Fruit fly (Drosophila melanogaster): ENCODE data around the gene wts.

Gene wts

dm6 chr3R:30796715-30797114 is 9.7 kb downstream of the wts start (continued):
- TF ChIP-seq BEAF-32 (GFP tag; optimal IDR thresholded peaks at IDR 0.05): no peak
- TF ChIP-seq slou (GFP tag; optimal IDR thresholded peaks at IDR 0.05): peak; percentile 5
- peak; percentile 8 for TF ChIP-seq CG9876 (GFP tag; optimal IDR thresholded peaks at IDR 0.05)
- TF ChIP-seq bigmax (GFP tag; optimal IDR thresholded peaks at IDR 0.05): no peak
- TF ChIP-seq NfI (GFP tag; optimal IDR thresholded peaks at IDR 0.05): peak; percentile 73
- no peak for TF ChIP-seq Dip2 (GFP tag; IDR thresholded peaks at IDR 0.05)
- peak; percentile 57 for TF ChIP-seq dmrt99B (tag; optimal IDR thresholded peaks at IDR 0.05)
- TF ChIP-seq Dfd (GFP tag; optimal IDR thresholded peaks at IDR 0.05): no peak
- peak; percentile 70 for TF ChIP-seq CG2120 (GFP tag; optimal IDR thresholded peaks at IDR 0.05)
- TF ChIP-seq CG3065 (GFP tag; optimal IDR thresholded peaks at IDR 0.05): no peak
- TF ChIP-seq CG9609 (GFP tag; optimal IDR thresholded peaks at IDR 0.05): peak; percentile 60
- peak; percentile 81 for TF ChIP-seq CG32532 (GFP tag; IDR thresholded peaks at IDR 0.05)
- peak; percentile 39 for TF ChIP-seq CG17359 (tag; optimal IDR thresholded peaks at IDR 0.05)
- peak; percentile 87 for TF ChIP-seq sens (GFP tag)
- TF ChIP-seq CG5180 (GFP tag; optimal IDR thresholded peaks at IDR 0.05): peak; percentile 5
- TF ChIP-seq cwo (GFP tag; optimal IDR thresholded peaks at IDR 0.05): peak; percentile 36
- peak; percentile 71 for TF ChIP-seq lilli (GFP tag; optimal IDR thresholded peaks at IDR 0.05)
- peak; percentile 72 for TF ChIP-seq mam (GFP tag; optimal IDR thresholded peaks at IDR 0.05)
- TF ChIP-seq CG10366 (GFP tag; IDR thresholded peaks at IDR 0.05): peak; percentile 77
- TF ChIP-seq CG4707 (GFP tag; optimal IDR thresholded peaks at IDR 0.05): peak; percentile 42
- 0 out of 3 replicates have a peak, but pooled peaks have one; percentile 42 for TF ChIP-seq CG2199 (GFP tag; IDR thresholded peaks at IDR 0.05)
- no peak for TF ChIP-seq Atf3 (GFP tag; optimal IDR thresholded peaks at IDR 0.05)
- peak; percentile 66 for TF ChIP-seq Sox102F (GFP tag; optimal IDR thresholded peaks at IDR 0.05)
- TF ChIP-seq CG3838 (GFP tag; optimal IDR thresholded peaks at IDR 0.05): no peak
- peak; percentile 63; the same call in 2 of the 3 replicates for TF ChIP-seq CG7357 (GFP tag; IDR thresholded peaks at IDR 0.05)
- peak; percentile 45 for TF ChIP-seq dmrt11E (tag; optimal IDR thresholded peaks at IDR 0.05)
- peak; percentile 61; the same call in 1 of the 3 replicates for TF ChIP-seq CG2889 (GFP tag; IDR thresholded peaks at IDR 0.05)
- no peak for TF ChIP-seq ham (GFP tag; IDR thresholded peaks at IDR 0.05)
- peak; percentile 54 for TF ChIP-seq CG4730 (GFP tag; IDR thresholded peaks at IDR 0.05)
- 0 out of 2 replicates have a peak, but pooled peaks have one; percentile 8 for TF ChIP-seq Ravus (GFP tag; IDR thresholded peaks at IDR 0.05)
- peak; percentile 61 for TF ChIP-seq CG13624 (GFP tag; optimal IDR thresholded peaks at IDR 0.05)
- TF ChIP-seq CG4360 (GFP tag; IDR thresholded peaks at IDR 0.05): no peak
- no peak for TF ChIP-seq odd (GFP tag; optimal IDR thresholded peaks at IDR 0.05)
- TF ChIP-seq grau (tag; optimal IDR thresholded peaks at IDR 0.05): peak; percentile 65
- peak; percentile 66 to 71 for TF ChIP-seq dpn (GFP tag; optimal IDR thresholded peaks at IDR 0.05)
- TF ChIP-seq Dek (tag; optimal IDR thresholded peaks at IDR 0.05): peak; percentile 9
- TF ChIP-seq Fer1 (GFP tag; optimal IDR thresholded peaks at IDR 0.05): peak; percentile 23
- TF ChIP-seq PHDP (tag; optimal IDR thresholded peaks at IDR 0.05): peak; percentile 52
- TF ChIP-seq CG9817 (tag; optimal IDR thresholded peaks at IDR 0.05): peak; percentile 69
- TF ChIP-seq ato (GFP tag; IDR thresholded peaks at IDR 0.05; ENCODE audit: partially characterized antibody): no peak
- TF ChIP-seq MTF-1 (GFP tag; optimal IDR thresholded peaks at IDR 0.05; ENCODE audit: borderline replicate concordance): peak; percentile 1
- TF ChIP-seq Lim3 (GFP tag; IDR thresholded peaks at IDR 0.05): no peak
- TF ChIP-seq Doc2 (GFP tag; IDR thresholded peaks at IDR 0.05): 0 out of 2 replicates have a peak, but pooled peaks have one; percentile 26
- TF ChIP-seq salm (tag; optimal IDR thresholded peaks at IDR 0.05): no peak
- TF ChIP-seq hb (GFP tag; IDR thresholded peaks at IDR 0.05; ENCODE audit: partially characterized antibody): no peak
- peak; percentile 42 for TF ChIP-seq CG12155 (GFP tag; optimal IDR thresholded peaks at IDR 0.05)
- no peak for TF ChIP-seq GATAe (GFP tag; conservative IDR thresholded peaks at IDR 0.05)
- TF ChIP-seq CG1233 (GFP tag; optimal IDR thresholded peaks at IDR 0.05): peak; percentile 24
- no peak for TF ChIP-seq slp2 (GFP tag; optimal IDR thresholded peaks at IDR 0.05)
- TF ChIP-seq CG2875 (GFP tag; optimal IDR thresholded peaks at IDR 0.05): peak; percentile 55
- no peak for TF ChIP-seq Bdp1 (GFP tag; optimal IDR thresholded peaks at IDR 0.05)

Data from whole organism, embryonic.